Worm (Caenorhabditis elegans) whole organism, L3 larva: ENCODE results near the gene D1086.3.

ENCODE experiments used
- R02D3.7 ChIP-seq: fragments of 150-350 bp; optimal IDR thresholded peaks from 2 replicates; lab custom pipeline; 2014; ENCODE audit warnings: missing biosample characterization, missing genetic modification characterization
- ZK546.5 ChIP-seq: sonication (generic microtip); optimal IDR thresholded peaks from 2 replicates; lab custom pipeline; 2017; ENCODE audit warnings: missing biosample characterization, missing genetic modification characterization
- aly-2 ChIP-seq: fragments of 150-350 bp; optimal IDR thresholded peaks from 2 replicates; lab custom pipeline; 2014; ENCODE audit warnings: missing biosample characterization, missing genetic modification characterization
- ceh-16 ChIP-seq: sonication (generic microtip); optimal IDR thresholded peaks from 2 replicates; lab custom pipeline; 2017; ENCODE audit warnings: missing biosample characterization, missing genetic modification characterization
- ceh-28 ChIP-seq: fragments of 150-350 bp; optimal IDR thresholded peaks from 2 replicates; lab custom pipeline; 2014; ENCODE audit warnings: missing biosample characterization, missing genetic modification reagents, missing genetic modification characterization
- ceh-9 ChIP-seq: sonication (generic microtip); optimal IDR thresholded peaks from 2 replicates; lab custom pipeline; 2018; ENCODE audit warnings: missing biosample characterization, missing genetic modification characterization
- egl-5 ChIP-seq: fragments of 150-350 bp; optimal IDR thresholded peaks from 2 replicates; lab custom pipeline; 2017; ENCODE audit warnings: missing biosample characterization, missing genetic modification reagents, missing genetic modification characterization, inconsistent platforms
- elt-2 ChIP-seq: sonication (generic microtip); optimal IDR thresholded peaks from 2 replicates; lab custom pipeline; 2016; ENCODE audit warnings: missing genetic modification reagents, mild to moderate bottlenecking, missing genetic modification characterization, missing compliant biosample characterization
- elt-3 ChIP-seq, 3 experiments: fragments of 150-350 bp in 1 of 3; sonication (generic microtip) in 2 of 3; optimal IDR thresholded peaks; 2 replicates in 2 of 3; 4 replicates in 1 of 3; lab custom pipeline; 2014 to 2017; ENCODE audit warnings: missing biosample characterization in 3 of 3, missing genetic modification characterization in 3 of 3
- eor-1 ChIP-seq, 2 experiments: fragments of 150-350 bp; optimal IDR thresholded peaks; 2 replicates each; lab custom pipeline; 2014 to 2018; ENCODE audit warnings: missing biosample characterization in 2 of 2, missing genetic modification characterization in 2 of 2
- fkh-10 ChIP-seq: sonication (generic microtip); optimal IDR thresholded peaks from 2 replicates; lab custom pipeline; 2017; ENCODE audit warnings: missing biosample characterization, missing genetic modification reagents, missing genetic modification characterization
- fkh-2 ChIP-seq: fragments of 150-350 bp; optimal IDR thresholded peaks from 2 replicates; lab custom pipeline; 2014; ENCODE audit warnings: missing biosample characterization, missing genetic modification reagents, missing genetic modification characterization
- hmg-11 ChIP-seq: sonication (generic microtip); optimal IDR thresholded peaks from 2 replicates; lab custom pipeline; 2016; ENCODE audit warnings: missing genetic modification characterization, missing compliant biosample characterization
- jun-1 ChIP-seq: fragments of 150-350 bp; optimal IDR thresholded peaks from 2 replicates; lab custom pipeline; 2014; ENCODE audit warnings: missing biosample characterization, missing genetic modification reagents, missing genetic modification characterization
- lin-15B ChIP-seq: fragments of 150-350 bp; optimal IDR thresholded peaks from 2 replicates; lab custom pipeline; 2014; ENCODE audit warnings: missing biosample characterization, missing genetic modification characterization
- lin-39 ChIP-seq: fragments of 150-350 bp; optimal IDR thresholded peaks from 2 replicates; lab custom pipeline; 2018; ENCODE audit warnings: missing biosample characterization, missing genetic modification reagents, missing genetic modification characterization
- mdl-1 ChIP-seq: fragments of 150-350 bp; optimal IDR thresholded peaks from 2 replicates; lab custom pipeline; 2014; ENCODE audit warnings: missing biosample characterization, missing genetic modification characterization
- mml-1 ChIP-seq: fragments of 150-350 bp; sonication (generic microtip); optimal IDR thresholded peaks from 3 replicates; lab custom pipeline; 2014; ENCODE audit warnings: missing biosample characterization, missing genetic modification characterization
- nfya-1 ChIP-seq: sonication (generic microtip); optimal IDR thresholded peaks from 2 replicates; lab custom pipeline; 2017; ENCODE audit warnings: missing genetic modification characterization, mild to moderate bottlenecking, missing compliant biosample characterization, antibody characterized with exemption, moderate library complexity; ENCODE audit not compliant: insufficient read depth
- nhr-11 ChIP-seq: fragments of 150-350 bp; optimal IDR thresholded peaks from 2 replicates; lab custom pipeline; 2014; ENCODE audit warnings: missing biosample characterization, missing genetic modification characterization
- nhr-237 ChIP-seq: fragments of 150-350 bp; optimal IDR thresholded peaks from 2 replicates; lab custom pipeline; 2014; ENCODE audit warnings: missing biosample characterization, missing genetic modification characterization
- nhr-25 ChIP-seq: sonication (generic microtip); optimal IDR thresholded peaks from 2 replicates; lab custom pipeline; 2017; ENCODE audit warnings: missing biosample characterization, missing genetic modification characterization
- nhr-43 ChIP-seq: sonication (generic microtip); optimal IDR thresholded peaks from 2 replicates; lab custom pipeline; 2016; ENCODE audit warnings: mild to moderate bottlenecking, missing genetic modification characterization, missing compliant biosample characterization; ENCODE audit not compliant: poor library complexity, severe bottlenecking
- nhr-76 ChIP-seq: fragments of 150-350 bp; sonication (generic microtip); optimal IDR thresholded peaks from 5 replicates; lab custom pipeline; 2014; ENCODE audit warnings: missing biosample characterization, missing genetic modification characterization
- nhr-77 ChIP-seq: fragments of 150-350 bp; optimal IDR thresholded peaks from 2 replicates; lab custom pipeline; 2014; ENCODE audit warnings: missing biosample characterization, missing genetic modification characterization
- pha-4 ChIP-seq: fragments of 150-350 bp; optimal IDR thresholded peaks from 2 replicates; lab custom pipeline; 2014; ENCODE audit warnings: missing biosample characterization, missing genetic modification reagents, missing genetic modification characterization
- pqm-1 ChIP-seq: fragments of 150-350 bp; optimal IDR thresholded peaks from 2 replicates; lab custom pipeline; 2017; ENCODE audit warnings: missing biosample characterization, missing genetic modification characterization, inconsistent platforms
- sea-2 ChIP-seq: fragments of 150-350 bp; sonication (generic microtip); optimal IDR thresholded peaks from 4 replicates; lab custom pipeline; 2014; ENCODE audit warnings: missing biosample characterization, missing genetic modification reagents, missing genetic modification characterization
- skn-1 ChIP-seq: fragments of 150-350 bp; optimal IDR thresholded peaks from 2 replicates; lab custom pipeline; 2014; ENCODE audit warnings: missing biosample characterization, missing genetic modification characterization
- unc-39 ChIP-seq: sonication (generic microtip); optimal IDR thresholded peaks from 4 replicates; lab custom pipeline; 2017; ENCODE audit warnings: missing biosample characterization, missing genetic modification characterization
- unc-62 ChIP-seq: fragments of 150-350 bp; sonication (generic microtip); optimal IDR thresholded peaks from 4 replicates; lab custom pipeline; 2014; ENCODE audit warnings: missing biosample characterization, missing genetic modification reagents, missing genetic modification characterization
- zag-1 ChIP-seq: fragments of 150-350 bp; optimal IDR thresholded peaks from 2 replicates; lab custom pipeline; 2014; ENCODE audit warnings: missing biosample characterization, missing genetic modification characterization
- ztf-11 ChIP-seq: fragments of 150-350 bp; optimal IDR thresholded peaks from 2 replicates; lab custom pipeline; 2014; ENCODE audit warnings: missing biosample characterization, missing genetic modification characterization
- ztf-4 ChIP-seq: fragments of 150-350 bp; optimal IDR thresholded peaks from 2 replicates; lab custom pipeline; 2014; ENCODE audit warnings: missing biosample characterization, missing genetic modification characterization

The D1086.3 gene

ce11 chrV:14083970-14084369 lies 8.6 kb upstream of the D1086.3 start, which contains the start of gene D1086.7:
D1086.7 (plus strand) TSS chrV:14084270.
- TF ChIP-seq sea-2 (GFP tag; lab: Kevin White, UChicago) (no peak), unc-39 (tag; lab: Kevin White, UChicago) (no peak), elt-2 (tag; lab: Kevin White, UChicago) (no peak), ceh-28 (tag; lab: Kevin White, UChicago) (no peak), ZK546.5 (tag; lab: Kevin White, UChicago) (no peak), nhr-237 (tag; lab: Kevin White, UChicago) (no peak), aly-2 (tag; lab: Kevin White, UChicago) (no peak), lin-15B (tag; lab: Kevin White, UChicago) (no peak), fkh-10 (GFP tag; lab: Kevin White, UChicago) (no peak), nhr-25 (tag; lab: Kevin White, UChicago) (no peak)

ce11 chrV:14085589-14085988 lies 7.0 kb upstream of the D1086.3 start, which contains the start of gene D1086.18:
D1086.18 (plus strand) TSS chrV:14085889.
- no peak for TF ChIP-seq eor-1 (tag; optimal IDR thresholded peaks at IDR 0.05; lab: Kevin White, UChicago)
- no peak for TF ChIP-seq nhr-43
- no peak for TF ChIP-seq ceh-16 (tag; lab: Kevin White, UChicago)
- no peak for TF ChIP-seq ztf-4
- no peak for TF ChIP-seq pqm-1 (tag; lab: Kevin White, UChicago)
- no peak for TF ChIP-seq mdl-1 (tag; lab: Kevin White, UChicago)
- TF ChIP-seq aly-2 (tag; lab: Kevin White, UChicago): no peak
- no peak for TF ChIP-seq skn-1 (tag; lab: Kevin White, UChicago)
- TF ChIP-seq ceh-9 (tag; lab: Kevin White, UChicago): no peak
- TF ChIP-seq zag-1 (tag; lab: Kevin White, UChicago): no peak
- no peak for TF ChIP-seq fkh-10 (GFP tag; lab: Kevin White, UChicago)

- TF ChIP-seq ZK546.5 (tag; lab: Kevin White, UChicago): no peak
- no peak for TF ChIP-seq pha-4 (tag; lab: Kevin White, UChicago)
- no peak for TF ChIP-seq jun-1
- no peak for TF ChIP-seq elt-3 (tag; optimal IDR thresholded peaks at IDR 0.05; lab: Kevin White, UChicago)
- no peak for TF ChIP-seq ztf-4
- TF ChIP-seq R02D3.7: no peak
- TF ChIP-seq lin-15B (tag; lab: Kevin White, UChicago): no peak
- no peak for TF ChIP-seq fkh-2 (tag; lab: Kevin White, UChicago)
- no peak for TF ChIP-seq nhr-76 (tag; lab: Kevin White, UChicago)
- no peak for TF ChIP-seq lin-39 (tag; lab: Kevin White, UChicago)
- no peak for TF ChIP-seq elt-2 (tag; lab: Kevin White, UChicago)
Observed at ce11 chrV:14088051-14088450, 4.5 kb upstream of the D1086.3 start, which contains the start of gene D1086.19. D1086.19 (plus strand) TSS chrV:14088351.

DNA sequence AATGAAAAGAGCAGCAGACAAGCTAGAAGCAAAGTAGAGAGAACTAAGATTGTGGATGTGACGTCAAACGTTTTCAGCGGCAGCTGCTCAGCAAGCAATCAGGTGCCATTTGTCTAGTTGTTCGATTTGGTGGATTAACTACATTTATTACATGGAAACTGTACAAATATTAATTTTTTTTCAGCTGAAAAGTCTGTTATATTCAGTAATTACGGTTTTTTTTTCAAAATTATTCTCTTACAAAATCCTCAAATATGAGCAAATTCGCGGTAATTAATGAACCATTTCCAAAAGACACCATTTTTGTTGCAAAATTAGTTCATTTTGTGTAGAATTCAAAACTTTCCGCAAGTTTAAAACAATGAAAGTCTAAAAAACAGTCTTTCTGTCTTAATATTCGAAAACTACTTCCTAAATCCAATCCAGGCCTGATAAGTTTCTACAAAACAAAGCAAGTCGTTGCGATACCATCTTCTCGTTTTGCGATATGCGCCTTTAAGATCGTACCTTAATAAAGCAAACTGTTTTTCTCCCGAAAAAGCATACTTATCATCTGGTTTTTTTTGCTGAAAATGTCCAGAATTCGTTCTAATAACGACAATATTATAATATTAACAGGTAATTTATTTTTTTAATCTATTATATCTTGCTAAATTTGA lies 2.2 kb upstream of the D1086.3 start, which contains the start of the genes D1086.5 and him-5:
TSS of gene D1086.5 (minus strand) at position 51 of the 659 bp plus-strand sequence.
TSS of gene him-5 (plus strand) at position 118 of the 659 bp plus-strand sequence.
- TF ChIP-seq egl-5 (tag; lab: Kevin White, UChicago) (no peak), nhr-25 (tag; lab: Kevin White, UChicago) (no peak), nhr-77 (no peak), jun-1 (no peak), eor-1 (tag; optimal IDR thresholded peaks at IDR 0.05; lab: Kevin White, UChicago) (no peak), hmg-11 (tag; lab: Kevin White, UChicago) (no peak), ztf-11 (tag; lab: Kevin White, UChicago) (no peak)
- TF ChIP-seq, all 47 proteins: peak for 0

DNA sequence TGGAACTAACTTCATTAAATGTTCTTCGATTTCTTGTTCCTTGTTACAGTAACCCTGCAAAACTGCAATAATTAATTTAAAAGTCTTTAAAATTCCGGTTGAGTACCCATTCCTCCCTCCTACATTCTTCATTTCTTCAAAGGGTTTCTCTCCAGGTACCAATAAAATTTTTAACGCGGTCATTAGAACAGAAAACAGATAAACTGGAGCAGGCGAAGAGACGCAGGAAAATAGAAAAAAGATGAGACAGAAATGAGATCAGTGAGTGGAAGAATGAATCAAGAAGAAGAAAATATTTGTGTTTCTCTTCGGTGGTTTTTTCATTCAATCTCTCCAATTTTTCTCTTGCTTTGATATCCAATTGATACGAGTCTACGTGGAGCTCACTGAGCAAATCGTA lies 1.2 kb downstream of the D1086.3 start, which contains the start of gene D1086.8:
TSS of gene D1086.8 (plus strand) at position 301 of the 400 bp plus-strand sequence.
- peak; percentile 44 for TF ChIP-seq egl-5 (tag; lab: Kevin White, UChicago)
- no peak for TF ChIP-seq nhr-11 (tag; lab: Kevin White, UChicago)
- TF ChIP-seq fkh-10 (GFP tag; lab: Kevin White, UChicago): no peak
- TF ChIP-seq hmg-11 (tag; lab: Kevin White, UChicago): no peak
- TF ChIP-seq nfya-1 (tag; lab: Kevin White, UChicago): peak; percentile 8
- TF ChIP-seq ZK546.5 (tag; lab: Kevin White, UChicago): no peak
- TF ChIP-seq unc-62 (GFP tag; lab: Kevin White, UChicago): no peak
- TF ChIP-seq unc-39 (tag; lab: Kevin White, UChicago): no peak
- TF ChIP-seq nhr-237 (tag; lab: Kevin White, UChicago): no peak
- no peak for TF ChIP-seq mml-1 (tag; lab: Kevin White, UChicago)
- TF ChIP-seq lin-39 (tag; lab: Kevin White, UChicago): no peak
- no peak for TF ChIP-seq pqm-1 (tag; lab: Kevin White, UChicago)
- TF ChIP-seq pha-4 (tag; lab: Kevin White, UChicago): no peak
- TF ChIP-seq R02D3.7: no peak
